Fruit fly (Drosophila melanogaster): ENCODE measurements around the gene pigs.

- TF ChIP-seq psq (optimal IDR thresholded peaks at IDR 0.05) = no peak
- no peak for TF ChIP-seq insv (optimal IDR thresholded peaks at IDR 0.05)
- no peak for TF ChIP-seq Sin3A (optimal IDR thresholded peaks at IDR 0.05)
- no peak for TF ChIP-seq ttk (optimal IDR thresholded peaks at IDR 0.05)
- no peak for TF ChIP-seq Myc (optimal IDR thresholded peaks at IDR 0.05)
- no peak for TF ChIP-seq h (optimal IDR thresholded peaks at IDR 0.05)
Observed at dm6 chrX:6702591-6702990, 102.7 kb downstream of the pigs start.

Data from Kc167 (cell line).